Worm (Caenorhabditis elegans): ENCODE results near the gene prmt-4.

DNA sequence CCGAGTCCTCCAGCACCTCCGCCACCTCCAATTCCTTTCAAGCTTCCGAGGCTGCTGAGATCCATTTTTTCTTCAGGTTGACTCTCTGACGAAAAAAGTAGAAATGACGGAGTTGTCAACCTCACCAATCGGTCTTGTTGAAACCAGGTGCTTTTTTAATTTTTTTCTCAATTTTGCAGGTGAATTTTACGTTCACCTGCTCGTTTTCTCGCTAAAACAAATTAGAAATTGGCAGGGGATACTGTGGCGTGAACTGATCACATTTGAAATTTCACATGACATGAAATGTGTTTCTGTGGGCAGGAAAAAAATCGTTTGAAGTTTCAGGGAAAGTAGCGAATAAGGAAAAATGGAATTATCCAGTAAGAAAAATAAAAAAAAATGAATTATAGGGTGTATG is 11.1 kb downstream of the prmt-4 start, which contains the start of gene C18H7.6:
- TF ChIP-seq pag-3 (tag; optimal IDR thresholded peaks at IDR 0.05; ENCODE audit: borderline replicate concordance) (no peak), hlh-6 (tag; optimal IDR thresholded peaks at IDR 0.05) (no peak), rnt-1 (tag; optimal IDR thresholded peaks at IDR 0.05) (no peak), ahr-1 (tag; optimal IDR thresholded peaks at IDR 0.05) (no peak), hlh-30 (tag; optimal IDR thresholded peaks at IDR 0.05; ENCODE audit: insufficient read depth) (no peak), nhr-11 (tag; optimal IDR thresholded peaks at IDR 0.05) (no peak), nhr-232 (tag; optimal IDR thresholded peaks at IDR 0.05) (no peak), pha-4 (tag; optimal IDR thresholded peaks at IDR 0.05) (no peak), nfya-1 (tag; optimal IDR thresholded peaks at IDR 0.05) (no peak), fkh-10 (GFP tag; optimal IDR thresholded peaks at IDR 0.05) (no peak), zip-5 (tag; optimal IDR thresholded peaks at IDR 0.05) (no peak)

Data from whole organism, late embryonic.